Fruit fly (Drosophila melanogaster): ENCODE results near the gene sty.

dm6 chr3L:3386730-3387129 lies 38.0 kb downstream of the sty start:
- no peak for TF ChIP-seq psq (GFP tag; optimal IDR thresholded peaks at IDR 0.05)
- TF ChIP-seq luna (GFP tag; optimal IDR thresholded peaks at IDR 0.05) = no peak
- no peak for TF ChIP-seq Hr78 (GFP tag; optimal IDR thresholded peaks at IDR 0.05)
- no peak for TF ChIP-seq CG16863 (GFP tag; optimal IDR thresholded peaks at IDR 0.05)
- no peak for TF ChIP-seq HHEX (GFP tag; optimal IDR thresholded peaks at IDR 0.05)
- no peak for TF ChIP-seq bcd (GFP tag; optimal IDR thresholded peaks at IDR 0.05)
- TF ChIP-seq Vsx1 (GFP tag; optimal IDR thresholded peaks at IDR 0.05) = no peak
- TF ChIP-seq gsb-n (tag; optimal IDR thresholded peaks at IDR 0.05) = no peak
- TF ChIP-seq CG5180 (GFP tag; optimal IDR thresholded peaks at IDR 0.05) = no peak
- TF ChIP-seq CG15073 (GFP tag; optimal IDR thresholded peaks at IDR 0.05) = no peak
- no peak for TF ChIP-seq crp (GFP tag; optimal IDR thresholded peaks at IDR 0.05)
